Worm (Caenorhabditis elegans): ENCODE results near the gene pph-1.

The pph-1 gene

ce11 chrV:10681117-10681959 lies 21.0 kb upstream of the pph-1 start (continued):
- TF ChIP-seq lir-1 (GFP tag; conservative IDR thresholded peaks at IDR 0.05) (no peak), T26A5.8 (tag; optimal IDR thresholded peaks at IDR 0.05) (no peak), B0019.2 (GFP tag; conservative IDR thresholded peaks at IDR 0.05) (no peak), egl-44 (GFP tag; IDR thresholded peaks at IDR 0.05) (no peak), zim-3 (tag; optimal IDR thresholded peaks at IDR 0.05) (no peak), rec-8 (tag; optimal IDR thresholded peaks at IDR 0.05) (no peak), repo-1 (tag; optimal IDR thresholded peaks at IDR 0.05) (no peak), attf-6 (GFP tag; IDR thresholded peaks at IDR 0.05) (no peak), cebp-1 (GFP tag; IDR thresholded peaks at IDR 0.05) (no peak), cebp-1 (tag; optimal IDR thresholded peaks at IDR 0.05) (peak; percentile 51), madf-8 (GFP tag; conservative IDR thresholded peaks at IDR 0.05) (no peak), F33H1.4 (GFP tag; IDR thresholded peaks at IDR 0.05) (no peak), ceh-58 (GFP tag; IDR thresholded peaks at IDR 0.05) (no peak), nhr-80 (tag; optimal IDR thresholded peaks at IDR 0.05) (peak; percentile 46), lsl-1 (GFP tag; optimal IDR thresholded peaks at IDR 0.05) (no peak), zfh-2 (GFP tag; conservative IDR thresholded peaks at IDR 0.05) (peak; percentile 72), rpc-1 (optimal IDR thresholded peaks at IDR 0.05) (no peak), rpc-1 (tag; optimal IDR thresholded peaks at IDR 0.05) (no peak), attf-3 (GFP tag; conservative IDR thresholded peaks at IDR 0.05) (no peak), F10E7.11 (tag; optimal IDR thresholded peaks at IDR 0.05) (no peak), lag-1 (GFP tag; IDR thresholded peaks at IDR 0.05) (no peak), lin-54 (GFP tag; optimal IDR thresholded peaks at IDR 0.05) (no peak), mel-28 (tag; optimal IDR thresholded peaks at IDR 0.05; ENCODE audit: borderline replicate concordance) (no peak), bed-1 (GFP tag; IDR thresholded peaks at IDR 0.05) (no peak), Y53F4B.3 (GFP tag; IDR thresholded peaks at IDR 0.05) (no peak), Y53G8AR.9 (GFP tag; conservative IDR thresholded peaks at IDR 0.05) (no peak), rcor-1 (GFP tag; IDR thresholded peaks at IDR 0.05) (no peak), tbp1 (GFP tag; optimal IDR thresholded peaks at IDR 0.05) (peak; percentile 32), nhr-120 (GFP tag; IDR thresholded peaks at IDR 0.05) (no peak), let-526 (GFP tag; IDR thresholded peaks at IDR 0.05) (0 out of 2 replicates have a peak, but pooled peaks have one; percentile 17), attf-5 (GFP tag; optimal IDR thresholded peaks at IDR 0.05) (peak; percentile 31), Y95B8A.8 (GFP tag; IDR thresholded peaks at IDR 0.05) (no peak), ztf-28 (GFP tag; IDR thresholded peaks at IDR 0.05) (no peak), ztf-18 (tag; optimal IDR thresholded peaks at IDR 0.05) (no peak), somi-1 (GFP tag; optimal IDR thresholded peaks at IDR 0.05) (peak; percentile 29), dox-1 (GFP tag; IDR thresholded peaks at IDR 0.05) (peak; percentile 53), ztf-26 (tag; optimal IDR thresholded peaks at IDR 0.05) (peak; percentile 59), B0035.1 (tag; optimal IDR thresholded peaks at IDR 0.05) (no peak), akir-1 (GFP tag; optimal IDR thresholded peaks at IDR 0.05) (no peak), ceh-91 (GFP tag; IDR thresholded peaks at IDR 0.05) (no peak), madf-10 (tag; optimal IDR thresholded peaks at IDR 0.05) (no peak), efl-1 (GFP tag; optimal IDR thresholded peaks at IDR 0.05) (no peak), nfya-2 (GFP tag; IDR thresholded peaks at IDR 0.05) (no peak), bed-2 (GFP tag; IDR thresholded peaks at IDR 0.05) (no peak), ceh-27 (GFP tag; optimal IDR thresholded peaks at IDR 0.05) (peak; percentile 40), C17E4.6 (GFP tag; IDR thresholded peaks at IDR 0.05) (no peak), ama-1 (optimal IDR thresholded peaks at IDR 0.05) (no peak), ama-1 (GFP tag; optimal IDR thresholded peaks at IDR 0.05) (no peak), nhr-90 (tag; optimal IDR thresholded peaks at IDR 0.05) (no peak)
